Worm (Caenorhabditis elegans) whole organism, young adult: ENCODE data around the gene mdt-8.

ENCODE experiments used
- C06A6.2 ChIP-seq: fragments of 200-800 bp; sonication (Bioruptor generic); conservative IDR thresholded peaks from 2 replicates; pipeline ENCODE4 v1.3.6; 2022; ENCODE audit warnings: missing genetic modification characterization, missing compliant biosample characterization
- D2030.7 ChIP-seq: fragments of 200-800 bp; sonication (Bioruptor generic); IDR thresholded peaks from 2 replicates; pipeline ENCODE4 v1.3.6; 2022; ENCODE audit warnings: missing genetic modification reagents, missing genetic modification characterization, missing compliant biosample characterization
- F23B12.7 ChIP-seq: sonication (generic microtip); optimal IDR thresholded peaks from 2 replicates; lab custom pipeline; 2017; ENCODE audit warnings: missing genetic modification characterization, mild to moderate bottlenecking, missing compliant biosample characterization, antibody characterized with exemption, moderate library complexity; ENCODE audit not compliant: insufficient read depth
- F57A8.1 ChIP-seq: fragments of 200-800 bp; sonication (Bioruptor generic); optimal IDR thresholded peaks from 2 replicates; lab custom pipeline; 2018; ENCODE audit warnings: mild to moderate bottlenecking, missing genetic modification characterization, moderate library complexity, missing compliant biosample characterization
- K11D2.4 ChIP-seq: fragments of 200-800 bp; sonication (Bioruptor generic); IDR thresholded peaks from 2 replicates; pipeline ENCODE4 v1.3.6; 2022; ENCODE audit warnings: missing genetic modification reagents, missing genetic modification characterization, missing compliant biosample characterization
- T26A5.8 ChIP-seq: sonication (generic microtip); optimal IDR thresholded peaks from 2 replicates; lab custom pipeline; 2016; ENCODE audit warnings: missing genetic modification characterization, missing compliant biosample characterization
- Y67H2A.10 ChIP-seq: fragments of 200-800 bp; sonication (Bioruptor generic); conservative IDR thresholded peaks from 2 replicates; pipeline ENCODE4 v1.3.6; 2022; ENCODE audit warnings: missing genetic modification reagents, missing genetic modification characterization, missing compliant biosample characterization
- aptf-3 ChIP-seq: fragments of 200-800 bp; sonication (Bioruptor generic); IDR thresholded peaks from 2 replicates; pipeline ENCODE4 v1.3.6; 2022; ENCODE audit warnings: missing genetic modification characterization, missing compliant biosample characterization
- atf-7 ChIP-seq: sonication (generic microtip); optimal IDR thresholded peaks from 2 replicates; lab custom pipeline; 2017; ENCODE audit warnings: mild to moderate bottlenecking, missing genetic modification characterization, missing compliant biosample characterization
- athp-1 ChIP-seq: sonication (generic microtip); optimal IDR thresholded peaks from 2 replicates; lab custom pipeline; 2017; ENCODE audit warnings: mild to moderate bottlenecking, missing genetic modification characterization, missing compliant biosample characterization
- attf-5 ChIP-seq: fragments of 200-800 bp; sonication (Bioruptor generic); optimal IDR thresholded peaks from 2 replicates; lab custom pipeline; 2018; ENCODE audit warnings: mild to moderate bottlenecking, missing genetic modification characterization, missing compliant biosample characterization
- bed-1 ChIP-seq: fragments of 200-800 bp; sonication (Bioruptor generic); IDR thresholded peaks from 2 replicates; pipeline ENCODE4 v1.3.6; 2022; ENCODE audit warnings: missing genetic modification reagents, missing genetic modification characterization, missing compliant biosample characterization
- ceh-100 ChIP-seq: fragments of 200-800 bp; sonication (Bioruptor generic); IDR thresholded peaks from 2 replicates; pipeline ENCODE4 v1.3.6; 2022; ENCODE audit warnings: missing genetic modification reagents, missing genetic modification characterization, missing compliant biosample characterization
- ceh-58 ChIP-seq: fragments of 200-800 bp; sonication (Bioruptor generic); IDR thresholded peaks from 2 replicates; pipeline ENCODE4 v1.3.6; 2022; ENCODE audit warnings: missing genetic modification characterization, missing compliant biosample characterization
- ceh-79 ChIP-seq: sonication (generic microtip); optimal IDR thresholded peaks from 2 replicates; lab custom pipeline; 2017; ENCODE audit warnings: mild to moderate bottlenecking, missing genetic modification characterization, missing compliant biosample characterization
- dpl-1 ChIP-seq: fragments of 150-350 bp; optimal IDR thresholded peaks from 2 replicates; lab custom pipeline; 2014; ENCODE audit warnings: missing biosample characterization, missing genetic modification reagents, missing genetic modification characterization
- ets-4 ChIP-seq: fragments of 200-800 bp; sonication (Bioruptor generic); optimal IDR thresholded peaks from 2 replicates; lab custom pipeline; 2018; ENCODE audit warnings: mild to moderate bottlenecking, missing genetic modification characterization, missing compliant biosample characterization
- lag-1 ChIP-seq: fragments of 200-800 bp; sonication (Bioruptor generic); IDR thresholded peaks from 2 replicates; pipeline ENCODE4 v1.3.6; 2022; ENCODE audit warnings: missing genetic modification reagents, missing genetic modification characterization, missing compliant biosample characterization
- let-526 ChIP-seq: fragments of 200-800 bp; sonication (Bioruptor generic); IDR thresholded peaks from 2 replicates; pipeline ENCODE4 v1.3.6; 2022; ENCODE audit warnings: missing genetic modification reagents, missing genetic modification characterization, missing compliant biosample characterization
- let-607 ChIP-seq, 2 experiments: fragments of 200-800 bp in 1 of 2; sonication (Bioruptor generic) in 1 of 2; sonication (generic microtip) in 1 of 2; optimal IDR thresholded peaks; 2 replicates each; lab custom pipeline; 2016 to 2018; ENCODE audit warnings: mild to moderate bottlenecking in 2 of 2, missing compliant biosample characterization in 2 of 2, missing genetic modification characterization in 2 of 2, moderate library complexity in 2 of 2, missing genotype in 1 of 2
- madf-10 ChIP-seq: sonication (generic microtip); optimal IDR thresholded peaks from 2 replicates; lab custom pipeline; 2016; ENCODE audit warnings: mild to moderate bottlenecking, missing genetic modification characterization, missing compliant biosample characterization
- mel-28 ChIP-seq: sonication (generic microtip); optimal IDR thresholded peaks from 2 replicates; lab custom pipeline; 2016; ENCODE audit warnings: borderline replicate concordance, mild to moderate bottlenecking, missing genetic modification characterization, missing compliant biosample characterization
- nhr-27 ChIP-seq: fragments of 200-800 bp; sonication (Bioruptor generic); optimal IDR thresholded peaks from 2 replicates; lab custom pipeline; 2018; ENCODE audit warnings: mild to moderate bottlenecking, missing genetic modification characterization, moderate library complexity, missing compliant biosample characterization
- nhr-80 ChIP-seq: sonication (generic microtip); optimal IDR thresholded peaks from 2 replicates; lab custom pipeline; 2016; ENCODE audit warnings: missing genetic modification characterization, missing compliant biosample characterization
- nhr-90 ChIP-seq: sonication (generic microtip); optimal IDR thresholded peaks from 2 replicates; lab custom pipeline; 2016; ENCODE audit warnings: missing genotype, mild to moderate bottlenecking, missing genetic modification characterization, missing compliant biosample characterization
- pbrm-1 ChIP-seq: fragments of 200-800 bp; sonication (Bioruptor generic); IDR thresholded peaks from 2 replicates; pipeline ENCODE4 v1.3.6; 2022; ENCODE audit warnings: missing genetic modification reagents, missing genetic modification characterization, missing compliant biosample characterization
- pha-4 ChIP-seq: fragments of 150-350 bp; sonication (generic microtip); optimal IDR thresholded peaks from 2 replicates; lab custom pipeline; 2014; ENCODE audit warnings: missing biosample characterization, missing genetic modification reagents, missing genetic modification characterization
- rcor-1 ChIP-seq: fragments of 200-800 bp; sonication (Bioruptor generic); IDR thresholded peaks from 2 replicates; pipeline ENCODE4 v1.3.6; 2022; ENCODE audit warnings: missing genetic modification reagents, missing genetic modification characterization, missing compliant biosample characterization
- sea-2 ChIP-seq: fragments of 200-800 bp; sonication (Bioruptor generic); IDR thresholded peaks from 2 replicates; pipeline ENCODE4 v1.3.6; 2022; ENCODE audit warnings: missing genetic modification characterization, missing compliant biosample characterization
- snpc-1.3 ChIP-seq: sonication (generic microtip); optimal IDR thresholded peaks from 2 replicates; lab custom pipeline; 2017; ENCODE audit warnings: missing genetic modification characterization, mild to moderate bottlenecking, missing compliant biosample characterization, antibody characterized with exemption, moderate library complexity, missing genotype, missing genetic modification reagents; ENCODE audit not compliant: insufficient read depth
- sptf-2 ChIP-seq: fragments of 200-800 bp; sonication (Bioruptor generic); optimal IDR thresholded peaks from 2 replicates; lab custom pipeline; 2018; ENCODE audit warnings: mild to moderate bottlenecking, missing genetic modification characterization, missing compliant biosample characterization
- unc-62 ChIP-seq: fragments of 150-350 bp; optimal IDR thresholded peaks from 2 replicates; lab custom pipeline; 2014; ENCODE audit warnings: missing biosample characterization, missing genetic modification reagents, missing genetic modification characterization
- zfh-2 ChIP-seq: fragments of 200-800 bp; sonication (Bioruptor generic); conservative IDR thresholded peaks from 2 replicates; pipeline ENCODE4 v1.3.6; 2022; ENCODE audit warnings: missing genetic modification reagents, missing genetic modification characterization, missing compliant biosample characterization

Gene mdt-8

ce11 chrII:11521300-11521699 lies 12.3 kb downstream of the mdt-8 start, which contains the start of gene Y62F5A.10:
Gene Y62F5A.10 (plus strand): TSS chrII:11521600.
- no peak for TF ChIP-seq D2030.7 (GFP tag; lab: Robert Waterston, UW)
- TF ChIP-seq nhr-27 (tag; lab: Kevin White, UChicago) = no peak
- no peak for TF ChIP-seq pbrm-1 (GFP tag; lab: Robert Waterston, UW)
- TF ChIP-seq lag-1 = no peak
- TF ChIP-seq mel-28 (tag; lab: Kevin White, UChicago) = no peak
- no peak for TF ChIP-seq ceh-58 (GFP tag; lab: Robert Waterston, UW)
- no peak for TF ChIP-seq F57A8.1
- TF ChIP-seq nhr-80 (tag; lab: Kevin White, UChicago) = no peak
- no peak for TF ChIP-seq C06A6.2 (GFP tag; lab: Robert Waterston, UW)
- TF ChIP-seq ets-4 (GFP tag; lab: Kevin White, UChicago) = no peak
- TF ChIP-seq ceh-100 (GFP tag; lab: Robert Waterston, UW) = no peak
- no peak for TF ChIP-seq athp-1
- TF ChIP-seq, all 124 proteins: peak for 0

- no peak for TF ChIP-seq madf-10 (tag; lab: Kevin White, UChicago)
- no peak for TF ChIP-seq pha-4 (tag; lab: Kevin White, UChicago)
- no peak for TF ChIP-seq snpc-1.3 (tag; lab: Kevin White, UChicago)
- TF ChIP-seq Y67H2A.10 (GFP tag; lab: Robert Waterston, UW) = no peak
- TF ChIP-seq dpl-1 (GFP tag; lab: Kevin White, UChicago) = no peak
- TF ChIP-seq K11D2.4 (GFP tag; lab: Robert Waterston, UW) = no peak
- TF ChIP-seq let-607 (tag; optimal IDR thresholded peaks at IDR 0.05; lab: Kevin White, UChicago) = no peak
- TF ChIP-seq F57A8.1 = no peak
- no peak for TF ChIP-seq zfh-2 (GFP tag; lab: Robert Waterston, UW)
- TF ChIP-seq bed-1 (GFP tag; lab: Robert Waterston, UW) = no peak
- no peak for TF ChIP-seq sptf-2 (GFP tag; lab: Kevin White, UChicago)
Observed at ce11 chrII:11518184-11518583, 15.4 kb downstream of the mdt-8 start, which contains the start of gene B0334.10. Gene B0334.10 (plus strand): TSS chrII:11518484.

- no peak for TF ChIP-seq nhr-80 (tag; lab: Kevin White, UChicago)
- TF ChIP-seq sea-2 = no peak
- no peak for TF ChIP-seq athp-1
- TF ChIP-seq nhr-90 (tag; lab: Kevin White, UChicago) = no peak
- no peak for TF ChIP-seq unc-62 (GFP tag; lab: Kevin White, UChicago)
- no peak for TF ChIP-seq T26A5.8
- TF ChIP-seq atf-7 (tag; lab: Kevin White, UChicago) = no peak
- no peak for TF ChIP-seq F23B12.7
- TF ChIP-seq zfh-2 (GFP tag; lab: Robert Waterston, UW) = no peak
Observed at ce11 chrII:11514775-11515174, 18.8 kb downstream of the mdt-8 start, which contains the start of gene srh-44. Gene srh-44 (plus strand): TSS chrII:11515075.

- TF ChIP-seq aptf-3 (no peak), atf-7 (tag; lab: Kevin White, UChicago) (no peak), let-526 (GFP tag; lab: Robert Waterston, UW) (no peak), attf-5 (no peak), rcor-1 (GFP tag; lab: Robert Waterston, UW) (no peak), let-607 (tag; optimal IDR thresholded peaks at IDR 0.05; lab: Kevin White, UChicago) (no peak), ceh-79 (tag; lab: Kevin White, UChicago) (no peak)
Observed at ce11 chrII:11512921-11513320, 20.7 kb downstream of the mdt-8 start.
